Worm (Caenorhabditis elegans): Measurements from ENCODE around the gene D1086.5.
A peak's percentile ranks its signal among the peaks of the same experiment; 100 is the strongest.
"Not testable (repeated sequence)": the region's sequence is repeated elsewhere in the genome, so short reads cannot be mapped to it uniquely, and the experiment has no call there.

D1086.5 gene

DNA sequence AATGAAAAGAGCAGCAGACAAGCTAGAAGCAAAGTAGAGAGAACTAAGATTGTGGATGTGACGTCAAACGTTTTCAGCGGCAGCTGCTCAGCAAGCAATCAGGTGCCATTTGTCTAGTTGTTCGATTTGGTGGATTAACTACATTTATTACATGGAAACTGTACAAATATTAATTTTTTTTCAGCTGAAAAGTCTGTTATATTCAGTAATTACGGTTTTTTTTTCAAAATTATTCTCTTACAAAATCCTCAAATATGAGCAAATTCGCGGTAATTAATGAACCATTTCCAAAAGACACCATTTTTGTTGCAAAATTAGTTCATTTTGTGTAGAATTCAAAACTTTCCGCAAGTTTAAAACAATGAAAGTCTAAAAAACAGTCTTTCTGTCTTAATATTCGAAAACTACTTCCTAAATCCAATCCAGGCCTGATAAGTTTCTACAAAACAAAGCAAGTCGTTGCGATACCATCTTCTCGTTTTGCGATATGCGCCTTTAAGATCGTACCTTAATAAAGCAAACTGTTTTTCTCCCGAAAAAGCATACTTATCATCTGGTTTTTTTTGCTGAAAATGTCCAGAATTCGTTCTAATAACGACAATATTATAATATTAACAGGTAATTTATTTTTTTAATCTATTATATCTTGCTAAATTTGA, at the start of gene D1086.5, which contains the start of gene him-5:
Gene D1086.5, minus strand, starts transcription at position 51 of the 659 bp plus-strand sequence.
Gene him-5, plus strand, starts transcription at position 118 of the 659 bp plus-strand sequence.
- TF ChIP-seq nhr-25 (tag; optimal IDR thresholded peaks at IDR 0.05): no peak
- no peak for TF ChIP-seq nhr-11 (tag; optimal IDR thresholded peaks at IDR 0.05)
- no peak for TF ChIP-seq nhr-237 (tag; optimal IDR thresholded peaks at IDR 0.05)
- TF ChIP-seq ceh-82 (tag; optimal IDR thresholded peaks at IDR 0.05): no peak
- no peak for TF ChIP-seq nhr-12 (tag; optimal IDR thresholded peaks at IDR 0.05)
- no peak for TF ChIP-seq nhr-23 (tag; optimal IDR thresholded peaks at IDR 0.05)
- no peak for TF ChIP-seq nhr-28 (tag; optimal IDR thresholded peaks at IDR 0.05)
- TF ChIP-seq daf-12 (tag; optimal IDR thresholded peaks at IDR 0.05): no peak
- no peak for TF ChIP-seq lsy-12 (tag; optimal IDR thresholded peaks at IDR 0.05)
- TF ChIP-seq egl-27 (tag; optimal IDR thresholded peaks at IDR 0.05): no peak
- no peak for TF ChIP-seq mml-1 (tag; optimal IDR thresholded peaks at IDR 0.05)
- TF ChIP-seq elt-1 (tag; optimal IDR thresholded peaks at IDR 0.05): no peak
- TF ChIP-seq aly-2 (tag; optimal IDR thresholded peaks at IDR 0.05): no peak
- no peak for TF ChIP-seq nhr-76 (tag; optimal IDR thresholded peaks at IDR 0.05)
- TF ChIP-seq fkh-10 (GFP tag; optimal IDR thresholded peaks at IDR 0.05): no peak
- no peak for TF ChIP-seq lin-15B (tag; optimal IDR thresholded peaks at IDR 0.05)
- TF ChIP-seq ZK546.5 (tag; optimal IDR thresholded peaks at IDR 0.05): no peak

DNA sequence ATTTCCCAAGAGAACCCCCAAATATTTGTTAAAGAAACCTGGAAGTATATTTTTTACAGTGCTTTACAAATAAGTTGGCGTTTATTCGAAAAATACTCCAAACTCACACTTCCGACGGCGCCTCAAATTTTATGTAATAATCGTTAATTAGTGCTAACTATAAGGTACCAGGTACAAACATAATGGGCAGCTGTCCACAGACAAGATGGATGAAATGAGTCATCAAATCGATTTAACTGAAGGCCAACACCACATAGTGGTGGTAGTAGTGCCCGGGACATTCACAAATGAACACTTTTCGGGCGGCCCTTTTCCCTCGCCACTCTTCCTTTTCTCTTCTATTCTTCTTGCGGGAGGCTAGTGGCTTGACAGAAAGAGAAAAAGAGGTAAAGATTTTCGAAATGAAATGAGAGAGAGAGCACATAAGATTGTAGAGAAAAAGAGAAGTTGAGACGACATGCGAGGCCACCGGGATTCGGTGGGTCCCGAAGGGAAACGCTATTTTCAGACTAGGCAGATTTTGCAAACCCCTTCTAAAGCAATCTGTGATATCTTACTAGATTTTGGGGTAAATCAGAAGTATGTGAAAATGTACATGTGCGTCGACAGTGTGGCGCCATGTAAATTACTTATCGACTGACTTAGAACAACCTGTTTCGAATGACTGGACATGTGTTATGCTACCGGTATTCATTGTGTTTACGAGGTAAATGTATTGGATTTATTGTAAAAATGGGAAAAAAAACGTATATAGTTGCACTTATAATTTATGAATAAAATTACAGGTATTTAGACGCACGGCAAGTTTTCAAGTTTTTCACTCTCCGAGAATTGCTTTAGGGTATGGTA, 49.3 kb upstream of the D1086.5 start:
- TF ChIP-seq fos-1 (tag; optimal IDR thresholded peaks at IDR 0.05): no peak
- TF ChIP-seq nhr-67 (tag; optimal IDR thresholded peaks at IDR 0.05): no peak
- TF ChIP-seq pqm-1 (tag; optimal IDR thresholded peaks at IDR 0.05): no peak
- TF ChIP-seq egl-5 (tag; optimal IDR thresholded peaks at IDR 0.05): no peak
- no peak for TF ChIP-seq ceh-82 (tag; optimal IDR thresholded peaks at IDR 0.05)
- TF ChIP-seq ama-1 (optimal IDR thresholded peaks at IDR 0.05): peak; percentile 5
- TF ChIP-seq hmg-11 (tag; optimal IDR thresholded peaks at IDR 0.05): peak; percentile 23
- peak; percentile 23 for TF ChIP-seq nhr-25 (tag; optimal IDR thresholded peaks at IDR 0.05)
- TF ChIP-seq fkh-10 (GFP tag; optimal IDR thresholded peaks at IDR 0.05): no peak
- TF ChIP-seq eor-1 (tag; optimal IDR thresholded peaks at IDR 0.05): no peak
- peak; percentile 40 for TF ChIP-seq lin-39 (tag; optimal IDR thresholded peaks at IDR 0.05)
- TF ChIP-seq ceh-9 (tag; optimal IDR thresholded peaks at IDR 0.05): no peak
- TF ChIP-seq ZK546.5 (tag; optimal IDR thresholded peaks at IDR 0.05): no peak
- TF ChIP-seq skn-1 (tag; optimal IDR thresholded peaks at IDR 0.05): no peak
- peak; percentile 16 for TF ChIP-seq lin-15B (tag; optimal IDR thresholded peaks at IDR 0.05)
- no peak for TF ChIP-seq nhr-43 (tag; optimal IDR thresholded peaks at IDR 0.05; ENCODE audit: poor library complexity, severe bottlenecking)
- TF ChIP-seq snpc-4 (tag; optimal IDR thresholded peaks at IDR 0.05): no peak

DNA sequence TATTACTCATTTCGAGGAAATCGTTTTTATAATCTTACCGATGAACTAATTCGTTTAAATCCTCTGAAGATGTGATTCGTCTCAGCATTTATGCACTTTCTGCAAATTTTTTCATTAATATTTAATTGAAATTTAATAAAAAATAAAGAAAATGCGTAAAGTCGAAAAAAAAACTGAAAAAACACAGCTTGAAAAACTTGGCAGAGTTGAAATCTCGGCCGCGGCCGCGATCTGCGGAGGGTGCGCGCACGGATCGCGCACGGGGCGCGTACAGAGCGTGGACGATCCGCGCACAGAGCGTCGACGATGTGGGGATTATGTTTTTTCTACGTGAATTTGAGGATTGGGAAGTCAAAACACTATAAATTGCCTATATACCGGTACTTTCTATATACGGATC, 47.6 kb upstream of the D1086.5 start, which contains the start of gene AH10.4:
Gene AH10.4, minus strand, starts transcription at position 101 of the 400 bp plus-strand sequence.
- TF ChIP-seq ZK546.5, lin-39, pqm-1 (tag; optimal IDR thresholded peaks at IDR 0.05): not testable (repeated sequence)

DNA sequence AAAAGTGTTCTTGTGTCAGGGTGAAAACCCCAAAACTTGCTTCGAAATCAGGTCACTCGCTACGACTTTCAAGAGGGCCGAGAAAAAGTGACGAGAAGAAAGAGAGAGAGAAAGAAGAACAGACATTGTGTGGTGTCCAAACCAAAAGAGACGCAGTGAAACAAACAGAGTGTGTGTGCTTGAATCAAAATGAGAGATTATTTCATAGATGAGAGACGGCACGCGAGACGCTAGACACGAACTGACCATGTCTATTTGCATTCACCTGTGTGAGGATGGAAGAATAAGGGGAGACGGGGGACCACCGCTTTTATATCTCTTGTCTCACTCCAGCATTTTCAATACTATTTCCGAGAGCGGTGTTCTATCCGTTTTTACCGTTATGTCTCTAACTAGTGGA, 46.0 kb upstream of the D1086.5 start:
- peak in 1 of 3 experiments; percentile 18 for TF ChIP-seq elt-3 (tag; optimal IDR thresholded peaks at IDR 0.05)
- TF ChIP-seq jun-1 (tag; optimal IDR thresholded peaks at IDR 0.05): peak; percentile 52
- TF ChIP-seq mdl-1 (tag; optimal IDR thresholded peaks at IDR 0.05): peak; percentile 62
- peak; percentile 93 for TF ChIP-seq pha-4 (tag; optimal IDR thresholded peaks at IDR 0.05)
- no peak for TF ChIP-seq pqm-1 (tag; optimal IDR thresholded peaks at IDR 0.05)
- peak; percentile 90 for TF ChIP-seq nhr-23 (tag; optimal IDR thresholded peaks at IDR 0.05)
- TF ChIP-seq egl-27 (tag; optimal IDR thresholded peaks at IDR 0.05): peak; percentile 10
- peak; percentile 65 for TF ChIP-seq hmg-11 (tag; optimal IDR thresholded peaks at IDR 0.05)
- TF ChIP-seq lsy-12 (tag; optimal IDR thresholded peaks at IDR 0.05): peak; percentile 61
- TF ChIP-seq nhr-43 (tag; optimal IDR thresholded peaks at IDR 0.05; ENCODE audit: poor library complexity, severe bottlenecking): peak; percentile 33
- TF ChIP-seq unc-62 (GFP tag; optimal IDR thresholded peaks at IDR 0.05): no peak
- no peak for TF ChIP-seq elt-1 (tag; optimal IDR thresholded peaks at IDR 0.05)
- TF ChIP-seq snpc-4 (tag; optimal IDR thresholded peaks at IDR 0.05): peak; percentile 49
- TF ChIP-seq lin-39 (tag; optimal IDR thresholded peaks at IDR 0.05): peak; percentile 47
- TF ChIP-seq nhr-25 (tag; optimal IDR thresholded peaks at IDR 0.05): peak; percentile 77
- peak; percentile 79 for TF ChIP-seq nfya-1 (tag; optimal IDR thresholded peaks at IDR 0.05; ENCODE audit: insufficient read depth)
- TF ChIP-seq elt-2 (tag; optimal IDR thresholded peaks at IDR 0.05): peak; percentile 55
- TF ChIP-seq ama-1 (optimal IDR thresholded peaks at IDR 0.05): no peak
- TF ChIP-seq ceh-28 (tag; optimal IDR thresholded peaks at IDR 0.05): peak; percentile 17
- TF ChIP-seq lin-15B (tag; optimal IDR thresholded peaks at IDR 0.05): peak; percentile 33
- TF ChIP-seq nhr-67 (tag; optimal IDR thresholded peaks at IDR 0.05): no peak
- peak; percentile 1 for TF ChIP-seq tbx-2 (tag; optimal IDR thresholded peaks at IDR 0.05)

All from whole organism, L3 larva.